Worm (Caenorhabditis elegans): ENCODE results near the gene K02E10.7.

DNA sequence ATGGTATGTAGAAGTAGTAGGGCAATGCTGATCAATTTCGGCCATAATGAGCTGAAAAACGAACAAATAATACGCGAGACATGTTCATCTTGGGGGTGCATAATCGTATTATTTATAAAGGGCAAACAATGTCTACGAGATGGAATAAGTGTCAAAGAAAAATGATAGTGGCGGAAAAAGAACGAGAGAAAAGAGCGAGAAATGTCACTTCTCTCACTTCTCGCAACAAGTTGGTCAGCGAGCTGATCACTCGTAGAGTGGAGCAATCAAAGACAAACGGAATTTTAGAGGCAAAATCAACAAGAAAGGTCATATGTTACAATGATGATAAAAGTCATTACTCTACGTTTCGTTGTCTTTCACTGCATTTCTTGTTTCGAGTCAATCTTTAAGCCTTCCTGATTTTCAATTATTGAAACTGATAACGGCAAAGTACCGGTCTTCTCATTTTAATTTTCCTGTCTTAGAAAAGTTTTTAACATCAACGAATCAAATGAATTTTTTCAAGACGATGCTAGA, 32.7 kb upstream of the K02E10.7 start, which contains the start of gene F52H2.3:
- TF ChIP-seq tbx-2 (tag; optimal IDR thresholded peaks at IDR 0.05) (no peak), hlh-13 (GFP tag; optimal IDR thresholded peaks at IDR 0.05) (no peak), ets-4 (tag; optimal IDR thresholded peaks at IDR 0.05) (no peak), fax-1 (tag; optimal IDR thresholded peaks at IDR 0.05) (no peak), ceh-48 (tag; optimal IDR thresholded peaks at IDR 0.05) (no peak), npax-4 (tag; optimal IDR thresholded peaks at IDR 0.05) (no peak), ceh-24 (tag; optimal IDR thresholded peaks at IDR 0.05) (no peak), ceh-31 (tag; optimal IDR thresholded peaks at IDR 0.05) (no peak), nhr-11 (tag; optimal IDR thresholded peaks at IDR 0.05) (no peak), fkh-6 (tag; optimal IDR thresholded peaks at IDR 0.05) (no peak), pqm-1 (tag; optimal IDR thresholded peaks at IDR 0.05) (no peak), dve-1 (tag; optimal IDR thresholded peaks at IDR 0.05) (no peak), madf-2 (tag; optimal IDR thresholded peaks at IDR 0.05) (no peak)

All from whole organism, late embryonic.